Worm (Caenorhabditis elegans): ENCODE measurements around the gene tyra-3.

DNA sequence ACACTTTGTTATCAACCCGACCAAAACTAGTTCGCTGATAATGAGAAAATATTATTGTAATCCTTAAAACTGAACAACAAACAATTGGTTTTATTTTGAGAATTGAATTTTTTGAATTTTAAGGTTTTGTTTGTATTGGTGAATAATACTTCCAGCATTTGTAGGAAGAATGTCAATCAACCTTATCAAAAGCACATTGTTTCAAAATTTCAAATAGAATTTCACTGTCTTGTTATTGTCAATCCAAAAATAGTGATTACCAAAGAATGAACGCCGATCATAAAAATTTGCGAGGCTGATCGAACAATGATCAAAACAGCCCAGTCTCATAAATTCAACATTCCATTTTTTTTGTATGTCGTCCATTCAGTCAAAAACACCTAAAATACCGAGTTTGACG, 26.6 kb downstream of the tyra-3 start:
- TF ChIP-seq zag-1 (tag; optimal IDR thresholded peaks at IDR 0.05) (no peak), unc-39 (tag; optimal IDR thresholded peaks at IDR 0.05) (no peak)
